Worm (Caenorhabditis elegans) whole organism, young adult: ENCODE results near the gene pkn-1.

Experiments
- F37B4.10 ChIP-seq: fragments of 200-800 bp; sonication (Bioruptor generic); IDR thresholded peaks from 2 replicates; pipeline ENCODE4 v1.3.6; 2022; ENCODE audit warnings: missing genetic modification characterization, missing compliant biosample characterization
- F49E8.2 ChIP-seq: sonication (generic microtip); optimal IDR thresholded peaks from 3 replicates; lab custom pipeline; 2017; ENCODE audit warnings: missing genetic modification characterization, mild to moderate bottlenecking, missing compliant biosample characterization, antibody characterized with exemption, moderate library complexity; ENCODE audit not compliant: insufficient read depth
- dox-1 ChIP-seq: fragments of 200-800 bp; sonication (Bioruptor generic); IDR thresholded peaks from 2 replicates; pipeline ENCODE4 v1.3.6; 2022; ENCODE audit warnings: missing genetic modification reagents, missing genetic modification characterization, missing compliant biosample characterization
- nfya-1 ChIP-seq: sonication (generic microtip); optimal IDR thresholded peaks from 2 replicates; lab custom pipeline; 2017; ENCODE audit warnings: antibody characterized with exemption, missing compliant biosample characterization, missing genetic modification characterization, borderline replicate concordance; ENCODE audit not compliant: insufficient read depth
- pbrm-1 ChIP-seq: fragments of 200-800 bp; sonication (Bioruptor generic); IDR thresholded peaks from 2 replicates; pipeline ENCODE4 v1.3.6; 2022; ENCODE audit warnings: missing genetic modification reagents, missing genetic modification characterization, missing compliant biosample characterization
- zfh-2 ChIP-seq: fragments of 200-800 bp; sonication (Bioruptor generic); conservative IDR thresholded peaks from 2 replicates; pipeline ENCODE4 v1.3.6; 2022; ENCODE audit warnings: missing genetic modification reagents, missing genetic modification characterization, missing compliant biosample characterization

DNA sequence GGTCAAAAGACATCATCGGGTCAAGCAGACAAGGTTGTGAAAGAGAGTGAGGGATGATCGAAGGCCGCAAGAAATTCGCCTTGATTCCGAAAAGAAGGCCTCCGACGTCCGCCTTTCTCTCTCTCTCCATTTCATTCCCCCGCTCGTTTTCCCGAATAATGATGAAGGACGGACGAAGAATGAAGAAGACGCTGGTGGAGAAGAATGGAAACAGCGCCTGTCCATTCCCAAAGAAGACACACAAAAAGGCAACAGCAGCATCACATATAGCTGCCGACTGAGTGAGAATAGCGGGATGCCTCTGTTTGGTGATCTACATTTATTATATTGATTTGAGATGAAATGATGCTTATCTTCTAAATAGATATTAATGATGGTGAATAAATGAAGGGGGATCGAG is 32.2 kb downstream of the pkn-1 start:
- TF ChIP-seq F37B4.10 (GFP tag; lab: Robert Waterston, UW) (no peak), F49E8.2 (tag; lab: Kevin White, UChicago) (no peak), zfh-2 (no peak), dox-1 (GFP tag; lab: Robert Waterston, UW) (no peak), pbrm-1 (GFP tag; lab: Robert Waterston, UW) (no peak), nfya-1 (no peak)
